Worm (Caenorhabditis elegans): ENCODE measurements around the gene pmp-2.

DNA sequence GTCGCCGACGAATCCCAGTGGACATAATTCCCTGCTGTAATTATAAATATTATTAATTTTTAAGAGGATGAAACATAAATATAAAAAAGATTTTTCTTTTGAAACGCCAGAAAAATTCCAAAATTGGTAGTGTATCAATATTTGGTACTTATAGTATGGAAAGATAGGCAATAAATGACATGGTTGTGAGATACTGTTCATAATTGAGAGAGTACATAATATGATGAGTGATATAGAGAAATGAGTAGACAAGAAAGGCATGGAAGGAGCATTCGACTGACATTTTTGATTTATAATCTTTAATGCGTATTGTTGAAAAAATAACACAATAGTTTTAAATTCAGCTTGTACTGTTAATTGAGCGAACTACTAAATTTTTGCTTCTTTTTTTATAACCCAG lies 9.9 kb upstream of the pmp-2 start, which contains the start of gene C44B7.11:
- TF ChIP-seq ztf-11 (tag; optimal IDR thresholded peaks at IDR 0.05) (no peak), fos-1 (tag; optimal IDR thresholded peaks at IDR 0.05) (no peak), nhr-11 (tag; optimal IDR thresholded peaks at IDR 0.05) (no peak), nhr-237 (tag; optimal IDR thresholded peaks at IDR 0.05) (no peak), nhr-23 (tag; optimal IDR thresholded peaks at IDR 0.05) (no peak)

All from whole organism, L3 larva.